Worm (Caenorhabditis elegans): Measurements from ENCODE around the gene T04C12.7.

T04C12.7 gene

ce11 chrV:11078104-11078724, 24.3 kb downstream of the T04C12.7 start, which contains the start of gene act-2 (continued):
- TF ChIP-seq nfya-1 (tag; optimal IDR thresholded peaks at IDR 0.05; ENCODE audit: insufficient read depth) (peak; percentile 88), daf-12 (tag; optimal IDR thresholded peaks at IDR 0.05) (no peak), eor-1 (tag; optimal IDR thresholded peaks at IDR 0.05) (no peak), elt-1 (tag; optimal IDR thresholded peaks at IDR 0.05) (peak; percentile 20), aly-2 (tag; optimal IDR thresholded peaks at IDR 0.05) (no peak)

ce11 chrV:11078874-11079273, 24.9 kb downstream of the T04C12.7 start:
- TF ChIP-seq ZK546.5 (tag; optimal IDR thresholded peaks at IDR 0.05) (no peak), egl-27 (tag; optimal IDR thresholded peaks at IDR 0.05) (no peak), ama-1 (optimal IDR thresholded peaks at IDR 0.05) (no peak), ztf-4 (tag; optimal IDR thresholded peaks at IDR 0.05) (no peak), nhr-77 (tag; optimal IDR thresholded peaks at IDR 0.05) (no peak)

- TF ChIP-seq R02D3.7 (tag; optimal IDR thresholded peaks at IDR 0.05) (no peak), ztf-11 (tag; optimal IDR thresholded peaks at IDR 0.05) (no peak), nfya-1 (tag; optimal IDR thresholded peaks at IDR 0.05; ENCODE audit: insufficient read depth) (peak; percentile 80), zag-1 (tag; optimal IDR thresholded peaks at IDR 0.05) (no peak), nhr-11 (tag; optimal IDR thresholded peaks at IDR 0.05) (peak; percentile 65), elt-2 (tag; optimal IDR thresholded peaks at IDR 0.05) (peak; percentile 89), fos-1 (tag; optimal IDR thresholded peaks at IDR 0.05) (peak; percentile 32), jun-1 (tag; optimal IDR thresholded peaks at IDR 0.05) (peak; percentile 40), pha-4 (tag; optimal IDR thresholded peaks at IDR 0.05) (peak; percentile 44), nhr-67 (tag; optimal IDR thresholded peaks at IDR 0.05) (no peak), nhr-43 (tag; optimal IDR thresholded peaks at IDR 0.05; ENCODE audit: poor library complexity, severe bottlenecking) (no peak), hmg-11 (tag; optimal IDR thresholded peaks at IDR 0.05) (peak; percentile 31), pqm-1 (tag; optimal IDR thresholded peaks at IDR 0.05) (peak; percentile 78), ceh-9 (tag; optimal IDR thresholded peaks at IDR 0.05) (no peak), ZK546.5 (tag; optimal IDR thresholded peaks at IDR 0.05) (no peak), skn-1 (tag; optimal IDR thresholded peaks at IDR 0.05) (no peak), mml-1 (tag; optimal IDR thresholded peaks at IDR 0.05) (no peak), nhr-77 (tag; optimal IDR thresholded peaks at IDR 0.05) (no peak), ceh-16 (tag; optimal IDR thresholded peaks at IDR 0.05) (no peak), aly-2 (tag; optimal IDR thresholded peaks at IDR 0.05) (no peak), ama-1 (optimal IDR thresholded peaks at IDR 0.05) (peak; percentile 6)
Measured at ce11 chrV:11080345-11081102, 26.6 kb downstream of the T04C12.7 start, which contains the start of gene act-1. act-1 (plus strand) TSS chrV:11081052.

ce11 chrV:11082475-11082874, 28.5 kb downstream of the T04C12.7 start:
- TF ChIP-seq nhr-11 (tag; optimal IDR thresholded peaks at IDR 0.05) (peak; percentile 90), lin-15B (tag; optimal IDR thresholded peaks at IDR 0.05) (peak; percentile 7), tbx-2 (tag; optimal IDR thresholded peaks at IDR 0.05) (peak; percentile 17), fos-1 (tag; optimal IDR thresholded peaks at IDR 0.05) (no peak), pha-4 (tag; optimal IDR thresholded peaks at IDR 0.05) (peak; percentile 36), elt-3 (tag; optimal IDR thresholded peaks at IDR 0.05) (no peak), daf-12 (tag; optimal IDR thresholded peaks at IDR 0.05) (no peak), ceh-28 (tag; optimal IDR thresholded peaks at IDR 0.05) (peak; percentile 1), ama-1 (optimal IDR thresholded peaks at IDR 0.05) (peak; percentile 75), nhr-23 (tag; optimal IDR thresholded peaks at IDR 0.05) (no peak), snpc-4 (tag; optimal IDR thresholded peaks at IDR 0.05) (no peak), mdl-1 (tag; optimal IDR thresholded peaks at IDR 0.05) (no peak), nfya-1 (tag; optimal IDR thresholded peaks at IDR 0.05; ENCODE audit: insufficient read depth) (peak; percentile 12)

ce11 chrV:11082964-11083363, 29.0 kb downstream of the T04C12.7 start:
- no peak for TF ChIP-seq nfya-1 (tag; optimal IDR thresholded peaks at IDR 0.05; ENCODE audit: insufficient read depth)
- no peak for TF ChIP-seq sea-2 (GFP tag; optimal IDR thresholded peaks at IDR 0.05)
- no peak for TF ChIP-seq jun-1 (tag; optimal IDR thresholded peaks at IDR 0.05)
- no peak for TF ChIP-seq nhr-43 (tag; optimal IDR thresholded peaks at IDR 0.05; ENCODE audit: poor library complexity, severe bottlenecking)
- TF ChIP-seq nhr-12 (tag; optimal IDR thresholded peaks at IDR 0.05) = no peak
- TF ChIP-seq unc-62 (GFP tag; optimal IDR thresholded peaks at IDR 0.05) = no peak
- no peak for TF ChIP-seq elt-3 (tag; optimal IDR thresholded peaks at IDR 0.05)
- TF ChIP-seq lin-15B (tag; optimal IDR thresholded peaks at IDR 0.05) = no peak
- no peak for TF ChIP-seq elt-1 (tag; optimal IDR thresholded peaks at IDR 0.05)
- TF ChIP-seq fkh-2 (tag; optimal IDR thresholded peaks at IDR 0.05) = no peak

Measured in whole organism, L3 larva.